Fruit fly (Drosophila melanogaster): ENCODE measurements around the gene CG8031.

DNA sequence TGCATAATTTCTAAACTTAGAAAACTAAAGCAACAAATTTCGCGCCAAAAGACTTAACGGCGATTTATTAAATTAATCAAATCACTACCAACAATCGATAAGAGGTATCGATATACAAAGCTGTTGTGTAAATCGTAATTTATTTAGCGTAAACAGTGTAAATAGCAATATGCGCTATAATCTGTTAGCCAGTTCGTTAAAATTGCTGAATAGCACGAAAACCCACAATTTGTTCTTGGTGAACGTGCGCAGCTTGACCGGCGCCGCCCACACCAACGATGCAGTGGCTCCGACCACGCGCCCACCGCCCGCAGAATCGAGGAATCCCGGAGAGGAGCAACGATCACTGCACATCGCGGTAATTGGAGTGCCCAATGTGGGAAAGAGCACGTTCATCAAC is 15.6 kb downstream of the CG8031 start, which contains the start of gene CG7488:
- TF ChIP-seq CG8478 (optimal IDR thresholded peaks at IDR 0.05) (no peak), CTCF (optimal IDR thresholded peaks at IDR 0.05) (no peak)

Measured in S2 (cell line).